Worm (Caenorhabditis elegans): Measurements from ENCODE around the gene Y66C5A.1.

ce11 chrX:14466532-14466931, 11.2 kb upstream of the Y66C5A.1 start, which contains the start of gene M163.21:
- TF ChIP-seq him-1 (tag; optimal IDR thresholded peaks at IDR 0.05): no peak
- TF ChIP-seq dao-5 (tag; optimal IDR thresholded peaks at IDR 0.05): no peak
- no peak for TF ChIP-seq W03F9.2 (tag; optimal IDR thresholded peaks at IDR 0.05)
